Worm (Caenorhabditis elegans): ENCODE data around the gene C27A7.6.

C27A7.6 gene

DNA sequence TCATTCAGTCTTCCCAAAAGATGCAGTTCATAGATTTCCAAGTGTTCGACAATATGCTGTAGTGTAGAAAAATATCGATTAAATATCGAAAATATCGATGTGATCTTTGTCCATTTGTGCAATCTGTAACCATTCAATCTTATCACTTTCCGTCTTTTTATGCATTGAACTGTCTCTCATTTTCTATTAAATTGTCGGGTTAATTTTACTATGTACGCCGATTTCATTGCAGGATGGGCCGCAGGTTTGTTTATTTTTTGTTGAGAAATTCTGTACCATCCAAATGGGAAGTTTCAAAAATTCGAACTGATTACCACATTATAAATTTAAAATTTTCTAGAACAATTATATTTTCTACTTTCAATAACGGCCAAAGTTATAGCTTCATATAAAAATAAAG, 46.4 kb downstream of the C27A7.6 start, which contains the start of gene R07B7.8:
R07B7.8 (minus strand) TSS at position 101 of the 400 bp plus-strand sequence.
- TF ChIP-seq unc-62 (GFP tag; optimal IDR thresholded peaks at IDR 0.05): no peak

DNA sequence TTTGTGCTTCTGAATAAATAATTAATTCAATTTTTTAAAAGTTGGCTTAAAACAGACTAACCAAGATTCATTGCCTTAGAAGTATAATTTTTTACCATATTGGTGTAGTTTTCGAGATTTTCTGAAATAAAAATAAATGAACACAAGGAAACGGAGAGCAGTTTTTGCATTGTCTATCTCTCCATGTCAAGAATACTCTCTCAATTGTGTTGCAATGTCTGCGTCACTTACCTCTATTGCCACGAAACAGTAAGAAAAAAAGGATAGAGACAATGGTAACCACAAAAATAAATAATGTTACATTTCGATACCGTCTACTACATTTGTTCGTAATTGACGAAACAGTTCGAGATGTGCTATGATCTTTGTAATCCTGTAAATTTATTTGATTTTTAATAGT, 47.7 kb downstream of the C27A7.6 start, which contains the start of gene R07B7.10:
R07B7.10 (plus strand) TSS at position 285 of the 400 bp plus-strand sequence.
- TF ChIP-seq unc-62 (GFP tag; optimal IDR thresholded peaks at IDR 0.05): no peak

DNA sequence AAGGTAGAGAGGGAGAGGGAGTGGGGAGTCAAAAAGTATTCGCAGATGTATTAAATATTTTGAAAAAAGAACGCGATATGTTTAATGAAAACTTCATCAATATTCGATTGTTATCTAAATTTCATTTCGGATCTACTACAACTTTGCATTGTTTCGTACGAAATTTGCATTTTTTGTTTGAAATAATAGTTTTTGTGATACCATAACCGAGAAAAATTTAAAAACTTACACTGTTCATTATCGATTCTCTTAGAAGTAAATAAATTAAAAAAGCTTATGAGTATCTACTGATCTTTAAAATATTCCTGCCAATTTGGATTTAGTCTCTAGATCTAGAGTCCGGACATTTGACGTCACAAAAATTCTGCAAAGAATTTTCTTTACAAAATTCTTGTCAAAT, 50.3 kb downstream of the C27A7.6 start, which contains the start of gene R07B7.9:
R07B7.9 (minus strand) TSS at position 101 of the 400 bp plus-strand sequence.
- no peak for TF ChIP-seq unc-62 (GFP tag; optimal IDR thresholded peaks at IDR 0.05)

DNA sequence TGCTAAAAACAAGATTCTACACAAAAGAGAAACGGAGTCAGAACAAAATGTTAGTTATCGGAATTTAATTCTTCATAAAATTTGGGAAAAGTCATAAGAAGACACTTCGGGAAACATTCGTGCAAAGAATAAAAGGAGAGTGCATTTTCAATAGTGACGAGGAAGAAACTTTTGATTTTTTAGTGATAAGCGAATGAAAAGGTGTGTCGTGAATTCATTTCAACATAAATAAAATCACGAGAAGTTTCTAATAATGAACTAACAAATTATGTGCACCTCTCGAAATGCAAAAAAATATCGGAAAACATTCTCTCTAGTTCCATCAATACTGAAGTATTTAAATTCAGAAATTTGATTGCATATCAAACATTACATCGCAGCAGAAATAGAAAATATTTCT, 54.6 kb downstream of the C27A7.6 start:
- TF ChIP-seq unc-62 (GFP tag; optimal IDR thresholded peaks at IDR 0.05): no peak

DNA sequence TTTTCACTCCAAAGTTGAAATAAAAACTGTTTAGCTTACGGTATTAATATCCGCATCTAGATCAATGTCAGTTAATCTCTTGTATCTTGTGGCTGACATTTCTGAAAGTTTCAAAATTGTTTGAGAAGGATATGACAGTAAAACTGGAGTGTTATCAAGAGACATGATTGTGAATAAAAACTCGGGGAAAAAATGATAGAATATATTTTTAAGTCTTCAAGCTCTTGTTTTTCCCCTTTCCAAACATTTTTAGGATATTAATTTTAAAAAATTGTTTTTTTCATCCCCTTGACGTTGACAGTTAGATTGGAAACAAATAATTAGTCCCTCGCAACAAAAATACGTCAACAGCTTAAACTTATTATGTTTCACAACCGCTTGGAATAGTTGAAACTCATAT, 55.7 kb downstream of the C27A7.6 start, which contains the start of gene R07B7.6:
R07B7.6 (minus strand) TSS at position 101 of the 400 bp plus-strand sequence.
- TF ChIP-seq unc-62 (GFP tag; optimal IDR thresholded peaks at IDR 0.05): no peak
